Worm (Caenorhabditis elegans) whole organism, L1 larva: ENCODE results near the gene zip-12.

Experiments used
- C04F5.9 ChIP-seq: sonication (generic microtip); optimal IDR thresholded peaks from 2 replicates; lab custom pipeline; 2016; ENCODE audit warnings: missing genetic modification characterization, missing compliant biosample characterization
- C16A3.4 ChIP-seq: fragments of 150-350 bp; optimal IDR thresholded peaks from 2 replicates; lab custom pipeline; 2014; ENCODE audit warnings: missing biosample characterization, missing genetic modification characterization
- C34B4.2 ChIP-seq: sonication (generic microtip); optimal IDR thresholded peaks from 2 replicates; lab custom pipeline; 2017; ENCODE audit warnings: mild to moderate bottlenecking, missing genetic modification characterization, missing compliant biosample characterization
- F16B12.6 ChIP-seq: fragments of 150-350 bp; optimal IDR thresholded peaks from 2 replicates; lab custom pipeline; 2014; ENCODE audit warnings: missing biosample characterization, missing genetic modification characterization
- Y116A8C.19 ChIP-seq: sonication (generic microtip); optimal IDR thresholded peaks from 2 replicates; lab custom pipeline; 2016; ENCODE audit warnings: missing compliant biosample characterization, missing genetic modification characterization, borderline replicate concordance
- ama-1 ChIP-seq: fragments of 150-350 bp; optimal IDR thresholded peaks from 2 replicates; lab custom pipeline; 2014
- blmp-1 ChIP-seq: fragments of 150-350 bp; optimal IDR thresholded peaks from 2 replicates; lab custom pipeline; 2014; ENCODE audit warnings: missing biosample characterization, missing genetic modification characterization
- ceh-88 ChIP-seq: fragments of 200-800 bp; sonication (Bioruptor generic); IDR thresholded peaks from 2 replicates; pipeline ENCODE4 v1.3.6; 2022; ENCODE audit warnings: missing genetic modification characterization, missing compliant biosample characterization
- dpl-1 ChIP-seq, 3 experiments: fragments of 150-350 bp in 2 of 3; sonication (generic microtip) in 1 of 3; optimal IDR thresholded peaks; 2 replicates each; lab custom pipeline; 2014 to 2017; ENCODE audit warnings: missing biosample characterization in 3 of 3, missing genetic modification characterization in 3 of 3, missing genetic modification reagents in 3 of 3
- dsc-1 ChIP-seq: sonication (generic microtip); optimal IDR thresholded peaks from 2 replicates; lab custom pipeline; 2016; ENCODE audit warnings: mild to moderate bottlenecking, missing genetic modification characterization, missing compliant biosample characterization
- efl-1 ChIP-seq, 4 experiments: fragments of 150-350 bp; optimal IDR thresholded peaks in 3 of 4; peaks in 1 of 4; 1 replicate in 1 of 4; 2 replicates in 3 of 4; lab custom pipeline; 2014; ENCODE audit warnings: missing biosample characterization in 2 of 4, missing genetic modification characterization in 2 of 4, missing genetic modification reagents in 2 of 4
- egl-13 ChIP-seq: sonication (generic microtip); optimal IDR thresholded peaks from 2 replicates; lab custom pipeline; 2016; ENCODE audit warnings: missing genotype, missing genetic modification reagents, missing genetic modification characterization, missing compliant biosample characterization
- elt-3 ChIP-seq, 6 experiments: fragments of 150-350 bp in 1 of 6; sonication (generic microtip); optimal IDR thresholded peaks; 2 replicates each; lab custom pipeline; 2017 to 2018; ENCODE audit warnings: missing biosample characterization in 6 of 6, missing genetic modification characterization in 6 of 6, inconsistent platforms in 1 of 6
- fos-1 ChIP-seq: fragments of 150-350 bp; optimal IDR thresholded peaks from 2 replicates; lab custom pipeline; 2014; ENCODE audit warnings: missing biosample characterization, missing genetic modification characterization
- grh-1 ChIP-seq: fragments of 200-800 bp; sonication (Bioruptor generic); IDR thresholded peaks from 2 replicates; pipeline ENCODE4 v1.3.6; 2022; ENCODE audit warnings: missing genetic modification reagents, missing genetic modification characterization, missing compliant biosample characterization
- hlh-4 ChIP-seq: sonication (generic microtip); optimal IDR thresholded peaks from 2 replicates; lab custom pipeline; 2016; ENCODE audit warnings: mild to moderate bottlenecking, missing genetic modification characterization, missing compliant biosample characterization
- hpl-2 ChIP-seq: fragments of 150-350 bp; optimal IDR thresholded peaks from 2 replicates; lab custom pipeline; 2014; ENCODE audit warnings: missing biosample characterization, missing genetic modification reagents, missing genetic modification characterization
- irx-1 ChIP-seq: sonication (generic microtip); optimal IDR thresholded peaks from 2 replicates; lab custom pipeline; 2016; ENCODE audit warnings: missing genetic modification characterization, missing compliant biosample characterization
- isw-1 ChIP-seq: fragments of 200-800 bp; sonication (Bioruptor generic); IDR thresholded peaks from 2 replicates; pipeline ENCODE4 v1.3.6; 2022; ENCODE audit warnings: missing genetic modification characterization, missing compliant biosample characterization
- lin-13 ChIP-seq: fragments of 150-350 bp; optimal IDR thresholded peaks from 2 replicates; lab custom pipeline; 2014; ENCODE audit warnings: missing biosample characterization, missing genetic modification reagents, missing genetic modification characterization
- lin-14 ChIP-seq: fragments of 200-800 bp; sonication (Bioruptor generic); optimal IDR thresholded peaks from 2 replicates; lab custom pipeline; 2018; ENCODE audit warnings: mild to moderate bottlenecking, missing genetic modification characterization, moderate library complexity, missing compliant biosample characterization
- mab-9 ChIP-seq: fragments of 200-800 bp; sonication (Bioruptor generic); IDR thresholded peaks from 2 replicates; pipeline ENCODE4 v1.3.6; 2022; ENCODE audit warnings: missing genetic modification reagents, missing genetic modification characterization, missing compliant biosample characterization
- mdl-1 ChIP-seq, 2 experiments: fragments of 150-350 bp; optimal IDR thresholded peaks; 2 replicates each; lab custom pipeline; 2014 to 2017; ENCODE audit warnings: missing biosample characterization in 2 of 2, missing genetic modification characterization in 2 of 2, inconsistent platforms in 1 of 2
- mep-1 ChIP-seq: fragments of 150-350 bp; optimal IDR thresholded peaks from 2 replicates; lab custom pipeline; 2014; ENCODE audit warnings: missing biosample characterization, missing genetic modification characterization
- nhr-11 ChIP-seq: fragments of 150-350 bp; optimal IDR thresholded peaks from 2 replicates; lab custom pipeline; 2014; ENCODE audit warnings: missing biosample characterization, missing genetic modification characterization
- nhr-20 ChIP-seq: sonication (generic microtip); optimal IDR thresholded peaks from 2 replicates; lab custom pipeline; 2016; ENCODE audit warnings: mild to moderate bottlenecking, missing genetic modification characterization, missing compliant biosample characterization
- nhr-237 ChIP-seq: fragments of 150-350 bp; optimal IDR thresholded peaks from 2 replicates; lab custom pipeline; 2014; ENCODE audit warnings: missing biosample characterization, missing genetic modification characterization
- nhr-28 ChIP-seq: fragments of 150-350 bp; optimal IDR thresholded peaks from 2 replicates; lab custom pipeline; 2014; ENCODE audit warnings: missing biosample characterization, missing genetic modification characterization
- nhr-47 ChIP-seq: sonication (generic microtip); optimal IDR thresholded peaks from 2 replicates; lab custom pipeline; 2016; ENCODE audit warnings: mild to moderate bottlenecking, missing genetic modification characterization, moderate library complexity, missing compliant biosample characterization
- nhr-71 ChIP-seq: sonication (generic microtip); optimal IDR thresholded peaks from 2 replicates; lab custom pipeline; 2016; ENCODE audit warnings: mild to moderate bottlenecking, missing genetic modification characterization, moderate library complexity, missing compliant biosample characterization
- nhr-84 ChIP-seq: sonication (generic microtip); optimal IDR thresholded peaks from 2 replicates; lab custom pipeline; 2017; ENCODE audit warnings: missing biosample characterization, missing genetic modification characterization
- nhr-85 ChIP-seq: sonication (generic microtip); peaks from one replicate; lab custom pipeline; 2016; ENCODE audit warnings: missing genetic modification characterization, inconsistent platforms, missing compliant biosample characterization
- pax-3 ChIP-seq: fragments of 200-800 bp; sonication (Bioruptor generic); optimal IDR thresholded peaks from 2 replicates; lab custom pipeline; 2018; ENCODE audit warnings: mild to moderate bottlenecking, missing genetic modification characterization, moderate library complexity, missing compliant biosample characterization
- pqm-1 ChIP-seq: sonication (generic microtip); optimal IDR thresholded peaks from 3 replicates; lab custom pipeline; 2017; ENCODE audit warnings: missing biosample characterization, missing genetic modification characterization
- skn-1 ChIP-seq: fragments of 150-350 bp; optimal IDR thresholded peaks from 2 replicates; lab custom pipeline; 2014; ENCODE audit warnings: missing biosample characterization, missing genetic modification characterization
- snpc-4 ChIP-seq: fragments of 150-350 bp; optimal IDR thresholded peaks from 2 replicates; lab custom pipeline; 2014; ENCODE audit warnings: missing biosample characterization, missing genetic modification characterization
- snu-23 ChIP-seq: sonication (generic microtip); optimal IDR thresholded peaks from 2 replicates; lab custom pipeline; 2016; ENCODE audit warnings: missing genetic modification characterization, missing compliant biosample characterization
- sox-4 ChIP-seq: sonication (generic microtip); optimal IDR thresholded peaks from 2 replicates; lab custom pipeline; 2016; ENCODE audit warnings: missing genetic modification characterization, missing compliant biosample characterization
- sup-37 ChIP-seq: fragments of 200-800 bp; sonication (Bioruptor generic); optimal IDR thresholded peaks from 2 replicates; lab custom pipeline; 2018; ENCODE audit warnings: mild to moderate bottlenecking, missing genetic modification characterization, missing compliant biosample characterization
- swsn-7 ChIP-seq: sonication (generic microtip); optimal IDR thresholded peaks from 2 replicates; lab custom pipeline; 2016; ENCODE audit warnings: missing genetic modification characterization, missing compliant biosample characterization
- tbx-2 ChIP-seq: sonication (generic microtip); optimal IDR thresholded peaks from 2 replicates; lab custom pipeline; 2016; ENCODE audit warnings: missing genetic modification characterization, missing compliant biosample characterization
- tlp-1 ChIP-seq: fragments of 150-350 bp; optimal IDR thresholded peaks from 2 replicates; lab custom pipeline; 2014; ENCODE audit warnings: missing biosample characterization, missing genetic modification characterization
- unc-130 ChIP-seq: fragments of 150-350 bp; optimal IDR thresholded peaks from 2 replicates; lab custom pipeline; 2017; ENCODE audit warnings: missing biosample characterization, missing genetic modification characterization, inconsistent platforms
- unc-62 ChIP-seq: fragments of 150-350 bp; optimal IDR thresholded peaks from 2 replicates; lab custom pipeline; 2014; ENCODE audit warnings: missing biosample characterization, missing genetic modification reagents, missing genetic modification characterization
- unc-86 ChIP-seq: sonication (generic microtip); optimal IDR thresholded peaks from 2 replicates; lab custom pipeline; 2016; ENCODE audit warnings: missing genetic modification characterization, missing compliant biosample characterization
- unc-98 ChIP-seq: fragments of 200-800 bp; sonication (Bioruptor generic); IDR thresholded peaks from 2 replicates; pipeline ENCODE4 v1.3.6; 2022; ENCODE audit warnings: missing genetic modification characterization, missing compliant biosample characterization
- xbp-1 ChIP-seq: sonication (generic microtip); optimal IDR thresholded peaks from 2 replicates; lab custom pipeline; 2016; ENCODE audit warnings: missing genetic modification characterization, missing compliant biosample characterization
- zag-1 ChIP-seq: fragments of 150-350 bp; optimal IDR thresholded peaks from 2 replicates; lab custom pipeline; 2014; ENCODE audit warnings: missing biosample characterization, missing genetic modification characterization
- ztf-11 ChIP-seq, 2 experiments: sonication (generic microtip); optimal IDR thresholded peaks; 2 replicates each; lab custom pipeline; 2016 to 2017; ENCODE audit warnings: missing genetic modification characterization in 2 of 2, missing biosample characterization in 1 of 2, missing compliant biosample characterization in 1 of 2

zip-12 gene

ce11 chrIII:12368462-12369306, 41.0 kb downstream of the zip-12 start, which contains the start of gene his-72 (continued):
- peak; percentile 41 to 62 (median 50) for TF ChIP-seq dpl-1 (GFP tag; optimal IDR thresholded peaks at IDR 0.05; lab: Kevin White, UChicago)
- peak in 1 of 6 experiments; percentile 2 for TF ChIP-seq elt-3 (tag; optimal IDR thresholded peaks at IDR 0.05; lab: Kevin White, UChicago)
- TF ChIP-seq mab-9 (GFP tag; lab: Robert Waterston, UW) = 0 out of 2 replicates have a peak, but pooled peaks have one; percentile 33
- peak; percentile 42 to 47 for TF ChIP-seq mdl-1 (tag; optimal IDR thresholded peaks at IDR 0.05; lab: Kevin White, UChicago)
- peak; percentile 40 for TF ChIP-seq mep-1 (tag; lab: Kevin White, UChicago)
- TF ChIP-seq pqm-1 (tag; lab: Kevin White, UChicago) = no peak
- TF ChIP-seq tbx-2 (tag; lab: Kevin White, UChicago) = peak; percentile 48
- TF ChIP-seq unc-130 (tag; lab: Kevin White, UChicago) = peak; percentile 23
- no peak for TF ChIP-seq tlp-1 (tag; lab: Kevin White, UChicago)
- no peak for TF ChIP-seq C16A3.4 (tag; lab: Kevin White, UChicago)
- peak; percentile 46 for TF ChIP-seq pax-3 (tag; lab: Kevin White, UChicago)
- TF ChIP-seq ceh-88 = 0 out of 2 replicates have a peak, but pooled peaks have one; percentile 17
- TF ChIP-seq unc-98 (GFP tag; lab: Robert Waterston, UW) = no peak
- no peak for TF ChIP-seq nhr-237 (tag; lab: Kevin White, UChicago)

- TF ChIP-seq irx-1 (tag; lab: Kevin White, UChicago) (no peak), xbp-1 (no peak), sup-37 (GFP tag; lab: Kevin White, UChicago) (no peak), nhr-28 (tag; lab: Kevin White, UChicago) (no peak), snpc-4 (tag; lab: Kevin White, UChicago) (no peak), ama-1 (no peak), hpl-2 (GFP tag; lab: Kevin White, UChicago) (no peak), zag-1 (tag; lab: Kevin White, UChicago) (no peak), nhr-20 (peak; percentile 42), nhr-47 (tag; lab: Kevin White, UChicago) (no peak), C34B4.2 (tag; lab: Kevin White, UChicago) (no peak), egl-13 (tag; lab: Kevin White, UChicago) (no peak), dpl-1 (GFP tag; optimal IDR thresholded peaks at IDR 0.05; lab: Kevin White, UChicago) (peak in 2 of 3 experiments; percentile 49 to 52), blmp-1 (peak; percentile 20), tlp-1 (tag; lab: Kevin White, UChicago) (no peak), mab-9 (GFP tag; lab: Robert Waterston, UW) (no peak), unc-62 (no peak), lin-14 (GFP tag; lab: Kevin White, UChicago) (peak; percentile 67), isw-1 (GFP tag; lab: Robert Waterston, UW) (peak; percentile 29), sox-4 (tag; lab: Kevin White, UChicago) (no peak), nhr-237 (tag; lab: Kevin White, UChicago) (no peak), hlh-4 (no peak), nhr-11 (tag; lab: Kevin White, UChicago) (no peak), skn-1 (peak; percentile 33), elt-3 (tag; optimal IDR thresholded peaks at IDR 0.05; lab: Kevin White, UChicago) (no peak), mdl-1 (tag; optimal IDR thresholded peaks at IDR 0.05; lab: Kevin White, UChicago) (no peak), dsc-1 (tag; lab: Kevin White, UChicago) (peak; percentile 59), mep-1 (tag; lab: Kevin White, UChicago) (peak; percentile 59), swsn-7 (tag; lab: Kevin White, UChicago) (peak; percentile 83), grh-1 (GFP tag; lab: Robert Waterston, UW) (no peak), C04F5.9 (tag; lab: Kevin White, UChicago) (no peak), nhr-85 (tag; lab: Kevin White, UChicago) (no peak), nhr-71 (tag; lab: Kevin White, UChicago) (peak; percentile 56), unc-86 (tag; lab: Kevin White, UChicago) (peak; percentile 51), efl-1 (optimal IDR thresholded peaks at IDR 0.05; lab: Kevin White, UChicago) (peak; percentile 69 to 72), efl-1 (GFP tag; optimal IDR thresholded peaks at IDR 0.05 in 1 of 2; lab: Kevin White, UChicago) (peak; percentile 48 to 96), ztf-11 (tag; optimal IDR thresholded peaks at IDR 0.05; lab: Kevin White, UChicago) (no peak), snu-23 (GFP tag; lab: Kevin White, UChicago) (peak; percentile 50), lin-13 (GFP tag; lab: Kevin White, UChicago) (peak; percentile 28), nhr-84 (tag; lab: Kevin White, UChicago) (no peak), Y116A8C.19 (tag; lab: Kevin White, UChicago) (no peak), F16B12.6 (tag; lab: Kevin White, UChicago) (peak; percentile 70), fos-1 (no peak)
These were observed 41.8 kb downstream of the zip-12 start for ce11 chrIII:12369476-12369875.
